Fruit fly (Drosophila melanogaster) whole organism, pupa: ENCODE measurements around the gene CG17593.

Experiments
- CG10348 ChIP-seq: fragments of 200-800 bp; sonication (Bioruptor generic); IDR thresholded peaks from 2 replicates; pipeline ENCODE4 v1.3.6; 2022; ENCODE audit warnings: missing biosample characterization, missing genetic modification characterization
- CG12605 ChIP-seq: fragments of 200-800 bp; sonication (Bioruptor generic); IDR thresholded peaks from 2 replicates; pipeline ENCODE4 v1.3.6; 2022; ENCODE audit warnings: missing biosample characterization, missing genetic modification characterization
- CG17806 ChIP-seq: fragments of 200-800 bp; sonication (Bioruptor generic); optimal IDR thresholded peaks from 2 replicates; lab custom pipeline; 2018; ENCODE audit warnings: missing biosample characterization, mild to moderate bottlenecking, missing genetic modification characterization, moderate library complexity
- CG4496 ChIP-seq: fragments of 200-800 bp; sonication (Bioruptor generic); IDR thresholded peaks from 3 replicates; pipeline ENCODE4 v1.3.6; 2022; ENCODE audit warnings: missing biosample characterization, missing genetic modification characterization
- CG8159 ChIP-seq: fragments of 200-800 bp; sonication (Bioruptor generic); optimal IDR thresholded peaks from 3 replicates; lab custom pipeline; 2018; ENCODE audit warnings: missing biosample characterization, mild to moderate bottlenecking, missing genetic modification characterization, moderate library complexity
- CG9948 ChIP-seq: fragments of 200-800 bp; sonication (Bioruptor generic); optimal IDR thresholded peaks from 2 replicates; lab custom pipeline; 2018; ENCODE audit warnings: missing biosample characterization, mild to moderate bottlenecking, missing genetic modification characterization, moderate library complexity
- EcR ChIP-seq: fragments of 200-800 bp; sonication (Bioruptor generic); optimal IDR thresholded peaks from 3 replicates; lab custom pipeline; 2019; ENCODE audit warnings: missing biosample characterization, missing genetic modification characterization, mild to moderate bottlenecking, moderate library complexity, missing genetic modification reagents
- Ets98B ChIP-seq: fragments of 200-800 bp; sonication (Bioruptor generic); IDR thresholded peaks from 2 replicates; pipeline ENCODE4 v1.3.6; 2022; ENCODE audit warnings: missing biosample characterization, missing genetic modification characterization
- Pif1A ChIP-seq: fragments of 200-800 bp; sonication (Bioruptor generic); optimal IDR thresholded peaks from 3 replicates; lab custom pipeline; 2016; ENCODE audit warnings: missing biosample characterization, missing genetic modification characterization
- Snoo ChIP-seq: fragments of 200-800 bp; sonication (Bioruptor generic); optimal IDR thresholded peaks from 3 replicates; lab custom pipeline; 2017; ENCODE audit warnings: missing biosample characterization, mild to moderate bottlenecking, missing genetic modification characterization, inconsistent platforms

dm6 chr2L:3469869-3470268, 44.8 kb upstream of the CG17593 start, which contains the start of the genes Pif1 and CG31776:
- TF ChIP-seq CG10348 (GFP tag; lab: Robert Waterston, UW) (no peak), CG17806 (tag; lab: Kevin White, UChicago) (no peak), CG4496 (GFP tag; lab: Robert Waterston, UW) (no peak), CG8159 (no peak), CG12605 (GFP tag; lab: Robert Waterston, UW) (no peak), CG9948 (tag; lab: Kevin White, UChicago) (no peak), EcR (GFP tag; lab: Kevin White, UChicago) (no peak), Snoo (no peak), Ets98B (GFP tag; lab: Robert Waterston, UW) (no peak), Pif1A (GFP tag; lab: Kevin White, UChicago) (no peak)
